Worm (Caenorhabditis elegans) whole organism, late embryonic: ENCODE results near the gene daf-41.
A peak's percentile ranks its signal among the peaks of the same experiment; 100 is the strongest.

Source experiments
- C08G9.2 ChIP-seq: sonication (generic microtip); optimal IDR thresholded peaks from 2 replicates; lab custom pipeline; 2016; ENCODE audit warnings: mild to moderate bottlenecking, missing genetic modification characterization, moderate library complexity, missing compliant biosample characterization
- K02D7.2 ChIP-seq: sonication (generic microtip); optimal IDR thresholded peaks from 2 replicates; lab custom pipeline; 2017; ENCODE audit warnings: mild to moderate bottlenecking, missing genetic modification characterization, missing compliant biosample characterization
- ahr-1 ChIP-seq: sonication (generic microtip); optimal IDR thresholded peaks from 2 replicates; lab custom pipeline; 2016; ENCODE audit warnings: missing genetic modification characterization, missing compliant biosample characterization
- ceh-14 ChIP-seq: sonication (generic microtip); optimal IDR thresholded peaks from 2 replicates; lab custom pipeline; 2016; ENCODE audit warnings: missing genotype, missing genetic modification characterization, missing compliant biosample characterization
- ceh-19 ChIP-seq: fragments of 200-800 bp; sonication (Bioruptor generic); optimal IDR thresholded peaks from 2 replicates; lab custom pipeline; 2018; ENCODE audit warnings: mild to moderate bottlenecking, missing genetic modification characterization, missing compliant biosample characterization
- ceh-2 ChIP-seq: sonication (generic microtip); optimal IDR thresholded peaks from 2 replicates; lab custom pipeline; 2016; ENCODE audit warnings: missing genotype, missing genetic modification characterization, missing compliant biosample characterization
- ceh-24 ChIP-seq: sonication (generic microtip); optimal IDR thresholded peaks from 2 replicates; lab custom pipeline; 2016; ENCODE audit warnings: mild to moderate bottlenecking, missing genetic modification characterization, missing compliant biosample characterization
- ceh-31 ChIP-seq: sonication (generic microtip); optimal IDR thresholded peaks from 2 replicates; lab custom pipeline; 2016; ENCODE audit warnings: missing genetic modification characterization, missing compliant biosample characterization
- ceh-34 ChIP-seq: sonication (generic microtip); optimal IDR thresholded peaks from 2 replicates; lab custom pipeline; 2016; ENCODE audit warnings: mild to moderate bottlenecking, missing genetic modification characterization, missing compliant biosample characterization
- ceh-48 ChIP-seq: sonication (generic microtip); optimal IDR thresholded peaks from 2 replicates; lab custom pipeline; 2016; ENCODE audit warnings: missing genetic modification characterization, inconsistent platforms, missing compliant biosample characterization
- ceh-6 ChIP-seq: fragments of 200-800 bp; sonication (Bioruptor generic); optimal IDR thresholded peaks from 2 replicates; lab custom pipeline; 2018; ENCODE audit warnings: mild to moderate bottlenecking, missing genetic modification characterization, missing compliant biosample characterization
- che-1 ChIP-seq: sonication (generic microtip); optimal IDR thresholded peaks from 2 replicates; lab custom pipeline; 2016; ENCODE audit warnings: mild to moderate bottlenecking, missing genetic modification characterization, missing compliant biosample characterization
- dmd-4 ChIP-seq: sonication (generic microtip); optimal IDR thresholded peaks from 2 replicates; lab custom pipeline; 2016; ENCODE audit warnings: borderline replicate concordance, missing genetic modification characterization, missing compliant biosample characterization
- dve-1 ChIP-seq: sonication (generic microtip); optimal IDR thresholded peaks from 2 replicates; lab custom pipeline; 2017; ENCODE audit warnings: antibody characterized with exemption, mild to moderate bottlenecking, missing genetic modification characterization, missing compliant biosample characterization
- elt-2 ChIP-seq: sonication (generic microtip); optimal IDR thresholded peaks from 2 replicates; lab custom pipeline; 2016; ENCODE audit warnings: missing genetic modification reagents, missing genetic modification characterization, missing compliant biosample characterization
- elt-4 ChIP-seq: sonication (generic microtip); optimal IDR thresholded peaks from 2 replicates; lab custom pipeline; 2016; ENCODE audit warnings: missing genetic modification characterization, missing compliant biosample characterization
- ets-4 ChIP-seq: sonication (generic microtip); optimal IDR thresholded peaks from 2 replicates; lab custom pipeline; 2016; ENCODE audit warnings: missing genetic modification characterization, missing compliant biosample characterization
- hlh-30 ChIP-seq: sonication (generic microtip); optimal IDR thresholded peaks from 2 replicates; lab custom pipeline; 2017; ENCODE audit warnings: antibody characterized with exemption, missing genetic modification characterization, missing compliant biosample characterization; ENCODE audit not compliant: insufficient read depth
- hlh-8 ChIP-seq: sonication (generic microtip); optimal IDR thresholded peaks from 2 replicates; lab custom pipeline; 2016; ENCODE audit warnings: missing genotype, missing genetic modification characterization, missing compliant biosample characterization
- mec-3 ChIP-seq: sonication (generic microtip); optimal IDR thresholded peaks from 2 replicates; lab custom pipeline; 2016; ENCODE audit warnings: borderline replicate concordance, missing genetic modification characterization, missing compliant biosample characterization
- nfya-1 ChIP-seq: sonication (generic microtip); optimal IDR thresholded peaks from 2 replicates; lab custom pipeline; 2017; ENCODE audit warnings: missing genetic modification characterization, mild to moderate bottlenecking, missing compliant biosample characterization, antibody characterized with exemption, moderate library complexity
- nhr-232 ChIP-seq: sonication (generic microtip); optimal IDR thresholded peaks from 2 replicates; lab custom pipeline; 2016; ENCODE audit warnings: missing genetic modification characterization, missing compliant biosample characterization
- npax-4 ChIP-seq: sonication (generic microtip); optimal IDR thresholded peaks from 2 replicates; lab custom pipeline; 2016; ENCODE audit warnings: missing genetic modification characterization, missing compliant biosample characterization
- odd-2 ChIP-seq: sonication (generic microtip); optimal IDR thresholded peaks from 2 replicates; lab custom pipeline; 2017; ENCODE audit warnings: antibody characterized with exemption, mild to moderate bottlenecking, missing genetic modification characterization, missing compliant biosample characterization
- ref-2 ChIP-seq: sonication (generic microtip); optimal IDR thresholded peaks from 2 replicates; lab custom pipeline; 2016; ENCODE audit warnings: missing genetic modification characterization, missing compliant biosample characterization
- sox-2 ChIP-seq: fragments of 200-800 bp; sonication (Bioruptor generic); IDR thresholded peaks from 2 replicates; pipeline ENCODE4 v1.3.6; 2022; ENCODE audit warnings: missing genetic modification reagents, missing genetic modification characterization, missing compliant biosample characterization
- sox-4 ChIP-seq: sonication (generic microtip); optimal IDR thresholded peaks from 2 replicates; lab custom pipeline; 2017; ENCODE audit warnings: mild to moderate bottlenecking, missing genetic modification characterization, inconsistent platforms, missing compliant biosample characterization
- syd-9 ChIP-seq: sonication (generic microtip); optimal IDR thresholded peaks from 2 replicates; lab custom pipeline; 2016; ENCODE audit warnings: mild to moderate bottlenecking, missing genetic modification characterization, moderate library complexity, missing compliant biosample characterization
- tbx-2 ChIP-seq: sonication (generic microtip); optimal IDR thresholded peaks from 2 replicates; lab custom pipeline; 2016; ENCODE audit warnings: missing genetic modification characterization, missing compliant biosample characterization
- tbx-7 ChIP-seq: sonication (generic microtip); optimal IDR thresholded peaks from 2 replicates; lab custom pipeline; 2016; ENCODE audit warnings: missing genotype, missing genetic modification characterization, missing compliant biosample characterization
- unc-3 ChIP-seq, 2 experiments: fragments of 200-800 bp in 1 of 2; sonication (Bioruptor generic) in 1 of 2; sonication (generic microtip) in 1 of 2; conservative IDR thresholded peaks in 1 of 2; optimal IDR thresholded peaks in 1 of 2; 2 replicates each; pipeline versions ENCODE4 v1.3.6 to Lab custom; 2016 to 2022; ENCODE audit warnings: missing compliant biosample characterization in 2 of 2, missing genetic modification characterization in 2 of 2, missing genetic modification reagents in 1 of 2
- unc-42 ChIP-seq: sonication (generic microtip); optimal IDR thresholded peaks from 2 replicates; lab custom pipeline; 2016; ENCODE audit warnings: missing genotype, missing genetic modification characterization, missing compliant biosample characterization
- unc-55 ChIP-seq: sonication (generic microtip); optimal IDR thresholded peaks from 2 replicates; lab custom pipeline; 2017; ENCODE audit warnings: missing biosample characterization, missing genetic modification reagents, missing genetic modification characterization
- unc-86 ChIP-seq: sonication (generic microtip); optimal IDR thresholded peaks from 2 replicates; lab custom pipeline; 2016; ENCODE audit warnings: missing genetic modification characterization, missing compliant biosample characterization
- ztf-16 ChIP-seq: sonication (generic microtip); optimal IDR thresholded peaks from 2 replicates; lab custom pipeline; 2017; ENCODE audit warnings: missing genetic modification characterization, missing compliant biosample characterization

Gene daf-41

DNA sequence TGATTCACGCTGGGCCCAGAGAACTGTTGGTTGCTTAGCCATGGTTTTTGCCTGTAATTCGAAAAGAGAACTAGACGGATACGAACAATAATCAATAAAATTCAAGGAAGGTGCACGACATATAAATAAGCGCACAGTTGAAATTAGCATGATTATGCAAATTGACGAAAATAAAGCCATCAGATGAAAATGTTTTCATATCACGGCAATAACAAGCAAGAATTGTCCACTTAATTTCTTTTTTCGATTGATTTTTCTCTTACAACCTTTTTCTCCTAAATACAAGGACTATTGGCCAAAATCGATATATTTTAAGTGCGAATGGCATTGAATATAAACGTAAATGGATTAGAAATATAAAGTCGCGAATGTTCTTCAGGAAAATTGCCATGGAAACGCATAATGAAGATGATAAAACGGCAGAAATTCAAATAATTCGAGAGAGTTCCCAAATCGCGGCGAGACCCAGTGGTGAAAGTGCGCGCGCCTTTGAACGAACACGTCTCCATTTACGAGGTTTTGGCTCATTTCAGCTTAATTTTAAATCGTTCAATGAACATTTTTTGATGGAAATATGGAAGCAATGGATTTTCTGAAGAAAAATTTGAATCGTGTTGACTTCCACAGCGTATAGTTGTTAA, at the start of gene daf-41, which contains the start of gene toc-1:
daf-41 (minus strand) TSS at position 51 of the 641 bp plus-strand sequence.
toc-1 (plus strand) TSS at position 537 of the 641 bp plus-strand sequence.
- TF ChIP-seq unc-42 (peak; percentile 22), odd-2 (tag; lab: Kevin White, UChicago) (no peak), sox-4 (no peak), unc-55 (GFP tag; lab: Kevin White, UChicago) (peak; percentile 22), ceh-34 (tag; lab: Kevin White, UChicago) (peak; percentile 18), K02D7.2 (tag; lab: Kevin White, UChicago) (no peak), sox-2 (GFP tag; lab: Robert Waterston, UW) (no peak), ceh-2 (no peak), ceh-14 (tag; lab: Kevin White, UChicago) (peak; percentile 49), C08G9.2 (no peak), hlh-30 (tag; lab: Kevin White, UChicago) (no peak), npax-4 (no peak), ceh-31 (tag; lab: Kevin White, UChicago) (peak; percentile 44), tbx-7 (tag; lab: Kevin White, UChicago) (no peak), ceh-48 (tag; lab: Kevin White, UChicago) (peak; percentile 4), nfya-1 (tag; lab: Kevin White, UChicago) (peak; percentile 23)

DNA sequence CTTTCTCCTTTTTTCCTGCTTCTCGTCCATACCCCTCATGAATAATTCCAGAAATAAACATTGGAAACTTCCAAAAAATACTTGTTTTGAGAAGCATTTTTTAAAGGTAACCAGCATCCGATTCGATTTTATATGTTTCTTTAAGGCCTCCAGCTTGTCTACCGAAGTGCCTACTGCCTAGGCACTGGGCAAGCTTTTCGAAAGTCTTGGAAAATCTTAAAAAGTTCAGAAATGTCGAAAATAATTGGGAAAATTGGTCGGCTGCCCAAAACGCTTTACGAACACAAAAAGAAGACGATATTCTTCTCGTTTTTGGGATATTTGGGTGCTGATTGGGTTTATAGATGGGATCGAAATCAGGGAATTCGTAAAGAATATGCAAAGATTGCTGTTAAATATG, 47.1 kb upstream of the daf-41 start, which contains the start of gene F52C9.3:
F52C9.3 (plus strand) TSS at position 225 of the 400 bp plus-strand sequence.
- no peak for TF ChIP-seq elt-2 (tag; lab: Kevin White, UChicago)
- no peak for TF ChIP-seq ahr-1
- TF ChIP-seq elt-4 = no peak
- no peak for TF ChIP-seq ref-2
- no peak for TF ChIP-seq C08G9.2
- TF ChIP-seq ceh-6 (GFP tag; lab: Kevin White, UChicago) = no peak
- no peak for TF ChIP-seq mec-3 (tag; lab: Kevin White, UChicago)

DNA sequence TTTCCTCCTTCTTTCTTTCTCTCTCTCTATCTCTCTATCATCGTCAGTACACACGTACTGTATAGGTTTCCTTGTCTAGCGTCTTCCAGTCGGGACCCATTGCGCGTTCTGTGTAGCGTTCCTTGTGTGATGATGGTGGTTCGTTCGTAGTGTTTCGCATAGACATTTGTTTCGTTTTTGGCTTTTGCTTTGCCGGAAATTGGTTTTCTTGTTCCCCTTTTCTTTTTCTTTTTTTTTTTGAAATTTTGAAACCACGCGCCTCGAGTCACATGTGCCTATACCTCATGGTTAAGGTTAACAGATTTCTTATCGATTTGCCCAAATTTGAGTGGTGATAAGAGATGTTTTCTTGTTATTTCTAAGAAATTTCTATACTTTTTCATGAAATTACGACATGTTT, 44.0 kb upstream of the daf-41 start:
- no peak for TF ChIP-seq che-1
- no peak for TF ChIP-seq hlh-8 (tag; lab: Kevin White, UChicago)
- no peak for TF ChIP-seq npax-4
- TF ChIP-seq, all 69 proteins: peak for 0

DNA sequence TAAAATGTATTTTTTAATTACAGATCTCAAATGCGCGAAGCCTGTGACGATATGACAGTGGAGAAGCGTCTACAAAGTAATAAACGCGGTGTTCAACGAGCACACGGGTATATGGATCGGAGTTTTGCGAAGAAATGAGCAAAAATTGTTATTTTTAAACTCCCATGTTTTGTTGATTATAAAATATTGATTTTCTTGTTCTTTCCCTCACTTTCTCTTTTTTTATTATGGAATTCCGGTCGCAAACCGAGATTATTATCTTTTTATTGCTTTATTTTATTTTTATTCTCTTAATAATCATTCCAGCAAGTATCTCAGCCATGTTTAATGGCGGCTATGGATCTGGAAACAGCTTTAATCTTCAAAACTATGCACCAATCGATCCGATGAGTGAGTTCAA, 36.4 kb upstream of the daf-41 start, which contains the start of gene pqe-1:
pqe-1 (plus strand) TSS at position 301 of the 400 bp plus-strand sequence.
- TF ChIP-seq elt-2 (tag; lab: Kevin White, UChicago) (no peak), ceh-24 (tag; lab: Kevin White, UChicago) (no peak), ceh-34 (tag; lab: Kevin White, UChicago) (no peak), ets-4 (tag; lab: Kevin White, UChicago) (no peak), syd-9 (tag; lab: Kevin White, UChicago) (no peak), tbx-2 (no peak), unc-86 (no peak)

DNA sequence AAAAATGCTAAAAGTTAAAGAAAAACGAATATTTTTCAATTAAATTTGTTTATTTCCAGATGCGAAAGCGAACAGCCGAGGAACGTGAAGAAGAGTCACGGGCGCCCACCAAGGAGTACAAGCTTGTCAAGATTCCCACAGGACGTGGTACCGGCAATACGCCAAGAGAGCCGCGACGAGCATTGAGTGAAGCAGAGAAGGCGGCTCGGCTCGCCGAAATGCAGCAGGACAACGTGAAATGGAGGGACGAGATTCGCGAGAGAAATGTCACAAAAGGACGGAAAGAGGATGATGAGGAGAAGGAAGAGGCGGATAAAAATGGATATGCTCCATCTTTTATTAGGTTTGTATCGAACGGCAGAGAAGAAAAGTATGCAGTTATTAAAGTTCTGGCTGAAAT, 35.8 kb upstream of the daf-41 start:
- TF ChIP-seq hlh-30 (tag; lab: Kevin White, UChicago) (no peak), ztf-16 (no peak), nhr-232 (no peak), dmd-4 (no peak), sox-2 (GFP tag; lab: Robert Waterston, UW) (no peak), C08G9.2 (no peak), ceh-19 (GFP tag; lab: Kevin White, UChicago) (no peak), unc-3 (GFP tag; conservative IDR thresholded peaks at IDR 0.05; lab: Robert Waterston, UW) (no peak), unc-3 (tag; optimal IDR thresholded peaks at IDR 0.05; lab: Kevin White, UChicago) (no peak), dve-1 (no peak)
